Worm (Caenorhabditis elegans) whole organism, L4 larva: ENCODE data around the gene lgc-6.

Experiments used
- F26F4.8 ChIP-seq: fragments of 200-800 bp; sonication (Bioruptor generic); conservative IDR thresholded peaks from 2 replicates; pipeline ENCODE4 v1.3.6; 2022; ENCODE audit warnings: missing genetic modification characterization, missing compliant biosample characterization
- F44E2.7 ChIP-seq: fragments of 200-800 bp; sonication (Bioruptor generic); IDR thresholded peaks from 2 replicates; pipeline ENCODE4 v2.1.2; 2022; ENCODE audit warnings: missing genetic modification characterization, missing compliant biosample characterization
- Y105C5A.15 ChIP-seq: fragments of 200-800 bp; sonication (Bioruptor generic); IDR thresholded peaks from 2 replicates; pipeline ENCODE4 v1.3.6; 2022; ENCODE audit warnings: missing genetic modification characterization, missing compliant biosample characterization
- ZK337.2 ChIP-seq: fragments of 200-800 bp; sonication (Bioruptor generic); IDR thresholded peaks from 2 replicates; pipeline ENCODE4 v1.3.6; 2022; ENCODE audit warnings: missing genetic modification reagents, missing genetic modification characterization, missing compliant biosample characterization
- ZK546.5 ChIP-seq, 2 experiments: sonication (generic microtip); optimal IDR thresholded peaks; 2 replicates each; lab custom pipeline; 2017; ENCODE audit warnings: missing biosample characterization in 2 of 2, missing genetic modification characterization in 2 of 2
- ceh-32 ChIP-seq: sonication (generic microtip); optimal IDR thresholded peaks from 2 replicates; lab custom pipeline; 2016; ENCODE audit warnings: mild to moderate bottlenecking, missing genetic modification characterization, missing compliant biosample characterization; ENCODE audit not compliant: poor library complexity
- ceh-62 ChIP-seq: sonication (generic microtip); optimal IDR thresholded peaks from 2 replicates; lab custom pipeline; 2017; ENCODE audit warnings: missing biosample characterization, missing genetic modification characterization
- daf-16 ChIP-seq, 3 experiments: sonication (generic microtip); optimal IDR thresholded peaks; 2 replicates each; lab custom pipeline; 2016 to 2017; ENCODE audit warnings: missing genetic modification characterization in 3 of 3, missing genetic modification reagents in 3 of 3, mild to moderate bottlenecking in 2 of 3, missing compliant biosample characterization in 2 of 3, missing biosample characterization in 1 of 3, moderate library complexity in 1 of 3
- dmd-6 ChIP-seq: fragments of 200-800 bp; sonication (Bioruptor generic); IDR thresholded peaks from 2 replicates; pipeline ENCODE4 v1.3.6; 2022; ENCODE audit warnings: missing genetic modification reagents, missing genetic modification characterization, missing compliant biosample characterization
- dve-1 ChIP-seq: sonication (generic microtip); optimal IDR thresholded peaks from 2 replicates; lab custom pipeline; 2017; ENCODE audit warnings: antibody characterized with exemption, mild to moderate bottlenecking, missing genetic modification characterization, missing compliant biosample characterization; ENCODE audit not compliant: insufficient read depth
- egl-27 ChIP-seq: sonication (generic microtip); optimal IDR thresholded peaks from 3 replicates; lab custom pipeline; 2017; ENCODE audit warnings: missing biosample characterization, missing genetic modification reagents, missing genetic modification characterization
- hlh-11 ChIP-seq: fragments of 200-800 bp; sonication (Bioruptor generic); optimal IDR thresholded peaks from 2 replicates; lab custom pipeline; 2018; ENCODE audit warnings: mild to moderate bottlenecking, missing genetic modification characterization, missing compliant biosample characterization
- hlh-30 ChIP-seq: sonication (generic microtip); optimal IDR thresholded peaks from 2 replicates; lab custom pipeline; 2017; ENCODE audit warnings: antibody characterized with exemption, mild to moderate bottlenecking, missing genetic modification characterization, missing compliant biosample characterization; ENCODE audit not compliant: insufficient read depth
- lir-3 ChIP-seq: sonication (generic microtip); optimal IDR thresholded peaks from 2 replicates; lab custom pipeline; 2016; ENCODE audit warnings: mild to moderate bottlenecking, missing genetic modification characterization, missing compliant biosample characterization
- mdl-1 ChIP-seq, 2 experiments: fragments of 150-350 bp in 1 of 2; sonication (generic microtip) in 1 of 2; optimal IDR thresholded peaks; 2 replicates each; lab custom pipeline; 2014 to 2017; ENCODE audit warnings: missing biosample characterization in 2 of 2, missing genetic modification characterization in 2 of 2
- mes-2 ChIP-seq: sonication (generic microtip); optimal IDR thresholded peaks from 2 replicates; lab custom pipeline; 2016; ENCODE audit warnings: missing genotype, mild to moderate bottlenecking, missing genetic modification characterization, missing compliant biosample characterization; ENCODE audit not compliant: poor library complexity, severe bottlenecking
- mxl-2 ChIP-seq: fragments of 200-800 bp; sonication (Bioruptor generic); conservative IDR thresholded peaks from 2 replicates; pipeline ENCODE4 v1.3.6; 2022; ENCODE audit warnings: missing genetic modification reagents, missing genetic modification characterization, missing compliant biosample characterization
- mxl-3 ChIP-seq: fragments of 200-800 bp; sonication (Bioruptor generic); optimal IDR thresholded peaks from 2 replicates; lab custom pipeline; 2018; ENCODE audit warnings: mild to moderate bottlenecking, missing genetic modification characterization, missing compliant biosample characterization
- nhr-102 ChIP-seq: sonication (generic microtip); optimal IDR thresholded peaks from 2 replicates; lab custom pipeline; 2016; ENCODE audit warnings: mild to moderate bottlenecking, missing genetic modification characterization, moderate library complexity, missing compliant biosample characterization
- nhr-111 ChIP-seq: fragments of 200-800 bp; sonication (Bioruptor generic); optimal IDR thresholded peaks from 2 replicates; lab custom pipeline; 2018; ENCODE audit warnings: mild to moderate bottlenecking, missing genetic modification characterization, missing compliant biosample characterization
- nhr-28 ChIP-seq: fragments of 150-350 bp; optimal IDR thresholded peaks from 2 replicates; lab custom pipeline; 2014; ENCODE audit warnings: missing biosample characterization, missing genetic modification characterization
- nhr-41 ChIP-seq: fragments of 200-800 bp; sonication (Bioruptor generic); IDR thresholded peaks from 2 replicates; pipeline ENCODE4 v1.3.6; 2022; ENCODE audit warnings: missing genetic modification reagents, missing genetic modification characterization, missing compliant biosample characterization
- nhr-77 ChIP-seq: fragments of 150-350 bp; optimal IDR thresholded peaks from 2 replicates; lab custom pipeline; 2014; ENCODE audit warnings: missing biosample characterization, missing genetic modification characterization
- pha-4 ChIP-seq, 2 experiments: fragments of 150-350 bp in 1 of 2; fragments of 200-800 bp in 1 of 2; sonication (Bioruptor generic) in 1 of 2; IDR thresholded peaks in 1 of 2; optimal IDR thresholded peaks in 1 of 2; 2 replicates each; pipeline versions ENCODE4 v1.3.6 to Lab custom; 2014 to 2022; ENCODE audit warnings: missing genetic modification characterization in 2 of 2, missing genetic modification reagents in 2 of 2, missing biosample characterization in 1 of 2, missing compliant biosample characterization in 1 of 2
- pqm-1 ChIP-seq: sonication (generic microtip); optimal IDR thresholded peaks from 2 replicates; lab custom pipeline; 2017; ENCODE audit warnings: missing biosample characterization, missing genetic modification characterization
- sdz-12 ChIP-seq: fragments of 200-800 bp; sonication (Bioruptor generic); optimal IDR thresholded peaks from 2 replicates; lab custom pipeline; 2018; ENCODE audit warnings: mild to moderate bottlenecking, missing genetic modification characterization, missing compliant biosample characterization
- unc-130 ChIP-seq: sonication (generic microtip); optimal IDR thresholded peaks from 2 replicates; lab custom pipeline; 2016; ENCODE audit warnings: missing genetic modification reagents, missing genetic modification characterization, missing compliant biosample characterization
- vab-7 ChIP-seq: fragments of 200-800 bp; sonication (Bioruptor generic); IDR thresholded peaks from 2 replicates; pipeline ENCODE4 v1.3.6; 2022; ENCODE audit warnings: missing genetic modification reagents, missing genetic modification characterization, missing compliant biosample characterization
- zfp-3 ChIP-seq: fragments of 200-800 bp; sonication (Bioruptor generic); conservative IDR thresholded peaks from 2 replicates; pipeline ENCODE4 v1.3.6; 2022; ENCODE audit warnings: missing genetic modification reagents, missing genetic modification characterization, missing compliant biosample characterization
- zip-2 ChIP-seq: fragments of 150-350 bp; optimal IDR thresholded peaks from 2 replicates; lab custom pipeline; 2014; ENCODE audit warnings: missing biosample characterization, missing genetic modification characterization

The lgc-6 gene

ce11 chrIV:8359716-8360407 lies 20.1 kb downstream of the lgc-6 start, which contains the start of gene D2096.5:
Gene D2096.5 (minus strand): TSS chrIV:8359766.
- TF ChIP-seq daf-16 (GFP tag; optimal IDR thresholded peaks at IDR 0.05; lab: Kevin White, UChicago): no peak
- TF ChIP-seq daf-16 (tag; optimal IDR thresholded peaks at IDR 0.05; lab: Kevin White, UChicago): peak; percentile 44
- TF ChIP-seq zfp-3 (GFP tag; lab: Robert Waterston, UW): no peak
- TF ChIP-seq zip-2 (tag; lab: Kevin White, UChicago): no peak
- no peak for TF ChIP-seq unc-130 (GFP tag; lab: Kevin White, UChicago)
- no peak for TF ChIP-seq nhr-77 (tag; lab: Kevin White, UChicago)
- no peak for TF ChIP-seq lir-3 (tag; lab: Kevin White, UChicago)
- no peak for TF ChIP-seq pha-4 (GFP tag; IDR thresholded peaks at IDR 0.05; lab: Robert Waterston, UW)
- TF ChIP-seq pha-4 (tag; optimal IDR thresholded peaks at IDR 0.05; lab: Kevin White, UChicago): peak; percentile 29
- TF ChIP-seq nhr-102 (tag; lab: Kevin White, UChicago): no peak
- TF ChIP-seq egl-27 (tag; lab: Kevin White, UChicago): no peak
- TF ChIP-seq F44E2.7 (GFP tag; lab: Robert Waterston, UW): no peak
- no peak for TF ChIP-seq ceh-62 (tag; lab: Kevin White, UChicago)
- TF ChIP-seq nhr-28 (tag; lab: Kevin White, UChicago): peak; percentile 29
- TF ChIP-seq, all 104 proteins: peak for 3

DNA sequence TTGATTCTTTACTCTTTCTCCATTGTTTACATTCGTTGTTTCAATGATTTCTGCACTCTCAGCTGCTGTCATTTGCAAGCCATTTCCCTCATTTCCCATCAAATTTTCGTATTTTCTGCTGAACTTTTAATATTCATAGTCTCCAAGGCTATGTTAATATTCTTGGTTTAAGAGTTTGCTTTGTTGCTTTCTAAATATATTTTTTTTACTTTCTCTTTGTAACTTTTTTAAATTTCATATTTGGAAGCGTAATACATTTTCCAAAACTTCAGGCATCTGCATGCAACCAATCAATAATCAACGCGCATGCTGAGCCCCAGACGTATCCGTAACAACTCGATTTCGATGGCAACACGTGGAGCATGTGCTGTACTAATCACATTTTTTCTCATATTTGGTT lies 21.1 kb downstream of the lgc-6 start, which contains the start of gene sqv-1:
Gene sqv-1 (plus strand): TSS at position 301 of the 400 bp plus-strand sequence.
- TF ChIP-seq daf-16 (GFP tag; optimal IDR thresholded peaks at IDR 0.05; lab: Kevin White, UChicago): no peak
- peak; percentile 33 for TF ChIP-seq daf-16 (tag; optimal IDR thresholded peaks at IDR 0.05; lab: Kevin White, UChicago)
- TF ChIP-seq Y105C5A.15: no peak
- no peak for TF ChIP-seq ceh-32 (tag; lab: Kevin White, UChicago)
- TF ChIP-seq, all 104 proteins: peak for 1

- TF ChIP-seq dmd-6 (GFP tag; lab: Robert Waterston, UW) (no peak), ZK337.2 (GFP tag; lab: Robert Waterston, UW) (no peak), mes-2 (tag; lab: Kevin White, UChicago) (no peak), ZK546.5 (tag; optimal IDR thresholded peaks at IDR 0.05; lab: Kevin White, UChicago) (no peak), vab-7 (no peak), Y105C5A.15 (no peak)
Measured at ce11 chrIV:8363163-8363562, 23.4 kb downstream of the lgc-6 start, which contains the start of gene D2096.12. Gene D2096.12 (plus strand): TSS chrIV:8363463.

ce11 chrIV:8366295-8366694 lies 26.6 kb downstream of the lgc-6 start, which contains the start of gene aagr-1:
Gene aagr-1 (plus strand): TSS chrIV:8366521.
- TF ChIP-seq dve-1 (tag; lab: Kevin White, UChicago) (peak; percentile 42), pqm-1 (tag; lab: Kevin White, UChicago) (peak; percentile 34), hlh-30 (peak; percentile 41), nhr-111 (no peak), F26F4.8 (no peak), mdl-1 (tag; optimal IDR thresholded peaks at IDR 0.05; lab: Kevin White, UChicago) (peak in 1 of 2 experiments; percentile 53), nhr-28 (tag; lab: Kevin White, UChicago) (peak; percentile 47), mxl-2 (GFP tag; lab: Robert Waterston, UW) (no peak), sdz-12 (GFP tag; lab: Kevin White, UChicago) (no peak), dmd-6 (GFP tag; lab: Robert Waterston, UW) (peak; percentile 79), hlh-11 (peak; percentile 39), mxl-3 (GFP tag; lab: Kevin White, UChicago) (peak; percentile 13), F44E2.7 (GFP tag; lab: Robert Waterston, UW) (no peak), nhr-41 (GFP tag; lab: Robert Waterston, UW) (no peak), daf-16 (GFP tag; optimal IDR thresholded peaks at IDR 0.05; lab: Kevin White, UChicago) (no peak), daf-16 (tag; optimal IDR thresholded peaks at IDR 0.05; lab: Kevin White, UChicago) (peak; percentile 46)
